Fruit fly (Drosophila melanogaster) whole organism, prepupa: ENCODE data around the gene Npc1a.
A peak's percentile ranks its signal among the peaks of the same experiment; 100 is the strongest.

Experiments used
- CG10631 ChIP-seq: fragments of 200-800 bp; sonication (Bioruptor generic); optimal IDR thresholded peaks from 2 replicates; lab custom pipeline; 2016; ENCODE audit warnings: missing biosample characterization, missing genetic modification characterization
- CG10669 ChIP-seq: fragments of 200-800 bp; sonication (Bioruptor generic); optimal IDR thresholded peaks from 3 replicates; lab custom pipeline; 2018; ENCODE audit warnings: missing biosample characterization, mild to moderate bottlenecking, missing genetic modification characterization, moderate library complexity
- CG11762 ChIP-seq: fragments of 200-800 bp; sonication (Bioruptor generic); optimal IDR thresholded peaks from 3 replicates; lab custom pipeline; 2016; ENCODE audit warnings: missing biosample characterization, missing genetic modification characterization; ENCODE audit not compliant: insufficient read depth
- CG15336 ChIP-seq: fragments of 200-800 bp; sonication (Bioruptor generic); IDR thresholded peaks from 2 replicates; pipeline ENCODE4 v1.3.6; 2022; ENCODE audit warnings: missing biosample characterization, missing genetic modification characterization
- CG1621 ChIP-seq: fragments of 200-800 bp; sonication (Bioruptor generic); optimal IDR thresholded peaks from 3 replicates; lab custom pipeline; 2018; ENCODE audit warnings: missing biosample characterization, mild to moderate bottlenecking, missing genetic modification characterization
- CG16779 ChIP-seq: fragments of 200-800 bp; sonication (Bioruptor generic); optimal IDR thresholded peaks from 3 replicates; lab custom pipeline; 2017; ENCODE audit warnings: missing biosample characterization, mild to moderate bottlenecking, missing genetic modification characterization
- CG3032 ChIP-seq: fragments of 200-800 bp; optimal IDR thresholded peaks from 2 replicates; lab custom pipeline; 2019; ENCODE audit warnings: missing biosample characterization, mild to moderate bottlenecking, missing genetic modification characterization, moderate library complexity
- CG31627 ChIP-seq: fragments of 200-800 bp; sonication (Bioruptor generic); optimal IDR thresholded peaks from 3 replicates; lab custom pipeline; 2016; ENCODE audit warnings: missing biosample characterization, missing genetic modification characterization
- CG3919 ChIP-seq: fragments of 200-800 bp; sonication (Bioruptor generic); optimal IDR thresholded peaks from 3 replicates; lab custom pipeline; 2016; ENCODE audit warnings: missing biosample characterization, missing genetic modification characterization
- CG4318 ChIP-seq: fragments of 200-800 bp; sonication (Bioruptor generic); optimal IDR thresholded peaks from 3 replicates; lab custom pipeline; 2017; ENCODE audit warnings: missing biosample characterization, mild to moderate bottlenecking, missing genetic modification characterization
- CG6163 ChIP-seq: fragments of 200-800 bp; sonication (Bioruptor generic); IDR thresholded peaks from 3 replicates; pipeline ENCODE4 v1.3.6; 2022; ENCODE audit warnings: missing biosample characterization, missing genetic modification characterization
- CG6276 ChIP-seq: fragments of 200-800 bp; sonication (Bioruptor generic); optimal IDR thresholded peaks from 2 replicates; lab custom pipeline; 2017; ENCODE audit warnings: missing biosample characterization, mild to moderate bottlenecking, missing genetic modification characterization
- CG7368 ChIP-seq: fragments of 200-800 bp; sonication (Bioruptor generic); optimal IDR thresholded peaks from 3 replicates; lab custom pipeline; 2016; ENCODE audit warnings: missing biosample characterization, missing genetic modification characterization
- CG8632 ChIP-seq: fragments of 200-800 bp; sonication (Bioruptor generic); optimal IDR thresholded peaks from 3 replicates; lab custom pipeline; 2016; ENCODE audit warnings: missing biosample characterization, missing genetic modification characterization
- CG9139 ChIP-seq: fragments of 200-800 bp; sonication (Bioruptor generic); optimal IDR thresholded peaks from 3 replicates; lab custom pipeline; 2017; ENCODE audit warnings: missing biosample characterization, mild to moderate bottlenecking, missing genetic modification characterization
- Eip75B ChIP-seq: fragments of 200-800 bp; sonication (Bioruptor generic); optimal IDR thresholded peaks from 3 replicates; lab custom pipeline; 2016; ENCODE audit warnings: missing biosample characterization, missing genetic modification characterization
- Eip78C ChIP-seq: fragments of 200-800 bp; sonication (Bioruptor generic); peaks from one replicate; lab custom pipeline; 2016; ENCODE audit warnings: missing biosample characterization, missing genetic modification characterization
- Eip93F ChIP-seq: fragments of 200-800 bp; sonication (Bioruptor generic); optimal IDR thresholded peaks from 2 replicates; lab custom pipeline; 2016; ENCODE audit warnings: missing biosample characterization, mild to moderate bottlenecking, missing genetic modification characterization
- Ets21C ChIP-seq: fragments of 200-800 bp; sonication (Bioruptor generic); optimal IDR thresholded peaks from 3 replicates; lab custom pipeline; 2016; ENCODE audit warnings: missing biosample characterization, missing genetic modification characterization
- Ets96B ChIP-seq: fragments of 200-800 bp; optimal IDR thresholded peaks from 2 replicates; lab custom pipeline; 2019; ENCODE audit warnings: missing biosample characterization, mild to moderate bottlenecking, missing genetic modification characterization, moderate library complexity
- Hr38 ChIP-seq: sonication (Bioruptor generic); optimal IDR thresholded peaks from 2 replicates; lab custom pipeline; 2016; ENCODE audit warnings: missing biosample characterization, missing genetic modification characterization
- Hr39 ChIP-seq: fragments of 200-800 bp; sonication (Bioruptor generic); optimal IDR thresholded peaks from 2 replicates; lab custom pipeline; 2016; ENCODE audit warnings: missing biosample characterization, missing genetic modification characterization
- Lpt ChIP-seq: fragments of 200-800 bp; sonication (Bioruptor generic); optimal IDR thresholded peaks from 3 replicates; lab custom pipeline; 2016; ENCODE audit warnings: missing biosample characterization, missing genetic modification characterization
- Sox102F ChIP-seq: fragments of 200-800 bp; sonication (Bioruptor generic); optimal IDR thresholded peaks from 2 replicates; lab custom pipeline; 2016; ENCODE audit warnings: missing biosample characterization, mild to moderate bottlenecking, missing genetic modification characterization
- Sox14 ChIP-seq: fragments of 200-800 bp; sonication (Bioruptor generic); optimal IDR thresholded peaks from 3 replicates; lab custom pipeline; 2016; ENCODE audit warnings: missing biosample characterization, missing genetic modification characterization
- Sox15 ChIP-seq: fragments of 200-800 bp; sonication (Bioruptor generic); optimal IDR thresholded peaks from 3 replicates; lab custom pipeline; 2016; ENCODE audit warnings: missing biosample characterization, missing genetic modification characterization
- achi ChIP-seq: fragments of 200-800 bp; sonication (Bioruptor generic); optimal IDR thresholded peaks from 3 replicates; lab custom pipeline; 2016; ENCODE audit warnings: missing biosample characterization, missing genetic modification characterization
- cyc ChIP-seq: fragments of 200-800 bp; sonication (Bioruptor generic); optimal IDR thresholded peaks from 3 replicates; lab custom pipeline; 2016; ENCODE audit warnings: missing biosample characterization, missing genetic modification characterization
- dac ChIP-seq: fragments of 200-800 bp; sonication (Bioruptor generic); optimal IDR thresholded peaks from 2 replicates; lab custom pipeline; 2017; ENCODE audit warnings: missing biosample characterization, mild to moderate bottlenecking, missing genetic modification characterization
- esn ChIP-seq: fragments of 200-800 bp; sonication (Bioruptor generic); optimal IDR thresholded peaks from 2 replicates; lab custom pipeline; 2016; ENCODE audit warnings: missing biosample characterization, mild to moderate bottlenecking, missing genetic modification characterization, moderate library complexity
- fd59A ChIP-seq: fragments of 200-800 bp; sonication (Bioruptor generic); optimal IDR thresholded peaks from 2 replicates; lab custom pipeline; 2017; ENCODE audit warnings: missing biosample characterization, mild to moderate bottlenecking, missing genetic modification characterization, missing genetic modification reagents
- fd85E ChIP-seq: fragments of 200-800 bp; sonication (Bioruptor generic); optimal IDR thresholded peaks from 3 replicates; lab custom pipeline; 2016; ENCODE audit warnings: missing biosample characterization, missing genetic modification characterization
- fkh ChIP-seq: fragments of 200-800 bp; sonication (Bioruptor generic); optimal IDR thresholded peaks from 3 replicates; lab custom pipeline; 2017; ENCODE audit warnings: missing biosample characterization, mild to moderate bottlenecking, missing genetic modification characterization, moderate library complexity
- pdm3 ChIP-seq: fragments of 200-800 bp; sonication (Bioruptor generic); optimal IDR thresholded peaks from 3 replicates; lab custom pipeline; 2016; ENCODE audit warnings: missing biosample characterization, missing genetic modification characterization
- salr ChIP-seq, 2 experiments: fragments of 200-800 bp; sonication (Bioruptor generic); optimal IDR thresholded peaks; 3 replicates each; lab custom pipeline; 2016 to 2018; ENCODE audit warnings: missing biosample characterization in 2 of 2, missing genetic modification characterization in 2 of 2, mild to moderate bottlenecking in 1 of 2
- ss ChIP-seq, 2 experiments: fragments of 200-800 bp; sonication (Bioruptor generic); optimal IDR thresholded peaks; 2 replicates in 1 of 2; 3 replicates in 1 of 2; lab custom pipeline; 2017 to 2018; ENCODE audit warnings: mild to moderate bottlenecking in 2 of 2, missing biosample characterization in 2 of 2, missing genetic modification characterization in 2 of 2, moderate library complexity in 1 of 2
- svp ChIP-seq: fragments of 200-800 bp; sonication (Bioruptor generic); peaks from one replicate; lab custom pipeline; 2016; ENCODE audit warnings: missing biosample characterization, missing genetic modification characterization
- topi ChIP-seq: fragments of 200-800 bp; sonication (Bioruptor generic); optimal IDR thresholded peaks from 3 replicates; lab custom pipeline; 2016; ENCODE audit warnings: missing biosample characterization, missing genetic modification characterization
- vri ChIP-seq: fragments of 200-800 bp; sonication (Bioruptor generic); optimal IDR thresholded peaks from 3 replicates; lab custom pipeline; 2016; ENCODE audit warnings: missing biosample characterization, mild to moderate bottlenecking, missing genetic modification characterization

Gene Npc1a

dm6 chr2L:10208799-10209794 lies 11.9 kb downstream of the Npc1a start, which contains the start of gene CG5731:
Gene CG5731, minus strand, starts transcription at chr2L:10209744.
- TF ChIP-seq esn (GFP tag; lab: Kevin White, UChicago) (no peak), Eip78C (GFP tag; lab: Kevin White, UChicago) (peak; percentile 70), vri (GFP tag; lab: Kevin White, UChicago) (no peak), CG10631 (GFP tag; lab: Kevin White, UChicago) (peak; percentile 31), CG11762 (GFP tag; lab: Kevin White, UChicago) (no peak), fkh (GFP tag; lab: Kevin White, UChicago) (peak; percentile 41), CG8632 (GFP tag; lab: Kevin White, UChicago) (no peak), Ets96B (tag; lab: Kevin White, UChicago) (no peak), Ets21C (GFP tag; lab: Kevin White, UChicago) (no peak), Eip93F (GFP tag; lab: Kevin White, UChicago) (no peak), CG4318 (GFP tag; lab: Kevin White, UChicago) (no peak), dac (GFP tag; lab: Kevin White, UChicago) (no peak)

dm6 chr2L:10206633-10207162 lies 14.3 kb downstream of the Npc1a start, which contains the start of gene Snx17:
Gene Snx17, minus strand, starts transcription at chr2L:10206961.
- TF ChIP-seq Lpt (no peak), fd85E (no peak), ss (GFP tag; optimal IDR thresholded peaks at IDR 0.05; lab: Kevin White, UChicago) (no peak), cyc (GFP tag; lab: Kevin White, UChicago) (no peak), dac (GFP tag; lab: Kevin White, UChicago) (no peak), CG6163 (no peak), Hr39 (GFP tag; lab: Kevin White, UChicago) (no peak), CG3919 (GFP tag; lab: Kevin White, UChicago) (no peak), topi (GFP tag; lab: Kevin White, UChicago) (no peak), CG31627 (no peak), esn (GFP tag; lab: Kevin White, UChicago) (no peak)

DNA sequence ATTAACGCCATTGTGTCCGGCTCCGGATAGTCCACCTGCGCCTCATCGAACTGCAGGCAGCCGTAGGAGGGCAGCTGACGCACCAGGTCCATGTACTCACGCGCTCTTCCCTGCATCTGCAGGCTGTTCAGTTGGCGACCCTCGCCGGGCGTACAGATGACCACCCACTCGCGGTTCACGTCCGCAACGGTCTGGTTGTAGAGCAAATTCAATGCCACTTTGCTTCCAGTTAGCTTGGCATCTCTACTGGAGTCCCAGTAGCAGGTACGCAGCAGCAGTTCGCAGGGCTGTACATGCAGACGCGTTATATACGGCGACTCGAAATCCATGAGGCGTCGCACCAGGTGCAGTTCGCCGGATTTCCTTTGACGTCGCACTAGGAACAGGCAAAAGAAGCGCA lies 15.1 kb downstream of the Npc1a start:
- no peak for TF ChIP-seq Sox102F (GFP tag; lab: Kevin White, UChicago)
- TF ChIP-seq CG10669 (GFP tag; lab: Kevin White, UChicago): no peak
- no peak for TF ChIP-seq CG31627
- no peak for TF ChIP-seq CG7368 (GFP tag; lab: Kevin White, UChicago)
- TF ChIP-seq salr (GFP tag; optimal IDR thresholded peaks at IDR 0.05; lab: Kevin White, UChicago): no peak
- TF ChIP-seq fd85E: no peak
- TF ChIP-seq svp: no peak
- no peak for TF ChIP-seq Eip75B (GFP tag; lab: Kevin White, UChicago)
- no peak for TF ChIP-seq Ets21C (GFP tag; lab: Kevin White, UChicago)
- no peak for TF ChIP-seq fd59A

dm6 chr2L:10203933-10204509 lies 17.0 kb downstream of the Npc1a start, which contains the start of gene CG34159:
Gene CG34159, minus strand, starts transcription at chr2L:10204317.
- TF ChIP-seq CG31627: no peak
- no peak for TF ChIP-seq dac (GFP tag; lab: Kevin White, UChicago)
- no peak for TF ChIP-seq CG16779 (tag; lab: Kevin White, UChicago)
- TF ChIP-seq pdm3: no peak
- TF ChIP-seq fkh (GFP tag; lab: Kevin White, UChicago): peak; percentile 76
- no peak for TF ChIP-seq achi
- TF ChIP-seq Sox102F (GFP tag; lab: Kevin White, UChicago): no peak
- no peak for TF ChIP-seq CG3032 (tag; lab: Kevin White, UChicago)
- no peak for TF ChIP-seq CG11762 (GFP tag; lab: Kevin White, UChicago)
- TF ChIP-seq fd85E: no peak
- no peak for TF ChIP-seq CG15336
- no peak for TF ChIP-seq ss (GFP tag; optimal IDR thresholded peaks at IDR 0.05; lab: Kevin White, UChicago)
- no peak for TF ChIP-seq CG9139 (GFP tag; lab: Kevin White, UChicago)
- peak; percentile 27 for TF ChIP-seq Eip78C (GFP tag; lab: Kevin White, UChicago)
- TF ChIP-seq CG6276 (GFP tag; lab: Kevin White, UChicago): no peak
- TF ChIP-seq Lpt: no peak
- TF ChIP-seq Sox14 (GFP tag; lab: Kevin White, UChicago): peak; percentile 31
- no peak for TF ChIP-seq cyc (GFP tag; lab: Kevin White, UChicago)
- no peak for TF ChIP-seq Hr38 (GFP tag; lab: Kevin White, UChicago)
- no peak for TF ChIP-seq CG7368 (GFP tag; lab: Kevin White, UChicago)
- TF ChIP-seq CG1621: no peak
- TF ChIP-seq CG4318 (GFP tag; lab: Kevin White, UChicago): no peak
- no peak for TF ChIP-seq CG6163
- TF ChIP-seq Hr39 (GFP tag; lab: Kevin White, UChicago): no peak
- no peak for TF ChIP-seq Sox15 (GFP tag; lab: Kevin White, UChicago)
